Fruit fly (Drosophila melanogaster): ENCODE results near the gene CG18746.

Gene CG18746

DNA sequence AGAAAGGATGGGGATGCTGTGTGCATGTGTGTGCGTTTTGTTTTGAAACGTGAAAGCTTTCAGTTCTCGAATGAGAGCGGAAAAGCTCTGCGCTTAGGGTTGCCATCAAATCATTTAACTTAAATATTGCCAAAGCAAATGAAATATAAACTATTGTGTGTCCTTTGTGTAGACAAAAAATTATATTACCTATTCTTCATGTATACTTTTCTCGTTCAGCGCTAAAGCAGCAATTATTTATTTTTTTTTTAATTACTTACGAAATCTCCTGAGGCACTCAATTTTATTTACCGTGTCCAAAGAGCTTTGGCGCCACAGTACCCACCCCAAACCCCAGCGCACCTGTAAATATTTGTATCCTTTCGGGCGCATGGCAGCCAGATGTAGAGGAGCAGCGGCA lies 31.6 kb upstream of the CG18746 start (continued):
- TF ChIP-seq CG10267 (tag; optimal IDR thresholded peaks at IDR 0.05) (no peak), Hr51 (GFP tag; optimal IDR thresholded peaks at IDR 0.05) (peak in 1 of 2 experiments; percentile 53), Nf-YB (GFP tag; optimal IDR thresholded peaks at IDR 0.05) (no peak), sim (GFP tag; IDR thresholded peaks at IDR 0.05) (no peak), Eip74EF (GFP tag; optimal IDR thresholded peaks at IDR 0.05) (no peak), scrt (GFP tag; optimal IDR thresholded peaks at IDR 0.05) (peak; percentile 39), row (GFP tag; IDR thresholded peaks at IDR 0.05) (peak; percentile 74), Bteb2 (GFP tag; optimal IDR thresholded peaks at IDR 0.05) (no peak), ase (GFP tag; IDR thresholded peaks at IDR 0.05) (no peak), Fer3 (tag; optimal IDR thresholded peaks at IDR 0.05) (peak; percentile 39), Hmr (GFP tag; optimal IDR thresholded peaks at IDR 0.05) (peak; percentile 80), Hey (tag; optimal IDR thresholded peaks at IDR 0.05) (no peak), Abd-B (GFP tag; optimal IDR thresholded peaks at IDR 0.05) (peak; percentile 11), zf30C (GFP tag; optimal IDR thresholded peaks at IDR 0.05) (peak; percentile 33), CG10654 (GFP tag; optimal IDR thresholded peaks at IDR 0.05) (no peak), Hr78 (GFP tag; optimal IDR thresholded peaks at IDR 0.05) (no peak), CG14441 (GFP tag; IDR thresholded peaks at IDR 0.05) (peak; percentile 31; the same call in 1 of the 2 replicates), grau (tag; optimal IDR thresholded peaks at IDR 0.05) (peak; percentile 33), CG12299 (tag; optimal IDR thresholded peaks at IDR 0.05) (no peak), Dfd (GFP tag; optimal IDR thresholded peaks at IDR 0.05) (no peak), MTF-1 (GFP tag; optimal IDR thresholded peaks at IDR 0.05; ENCODE audit: borderline replicate concordance) (no peak), ttk (GFP tag; IDR thresholded peaks at IDR 0.05) (no peak), wdn (GFP tag; IDR thresholded peaks at IDR 0.05) (0 out of 2 replicates have a peak, but pooled peaks have one; percentile 25), shn (GFP tag; optimal IDR thresholded peaks at IDR 0.05) (no peak), caup (GFP tag; optimal IDR thresholded peaks at IDR 0.05; ENCODE audit: severe bottlenecking) (peak; percentile 19), CG13424 (tag; optimal IDR thresholded peaks at IDR 0.05) (peak; percentile 50), CkIIα-i1 (GFP tag; IDR thresholded peaks at IDR 0.05) (no peak), mam (GFP tag; optimal IDR thresholded peaks at IDR 0.05) (peak; percentile 52), CG42726 (GFP tag; IDR thresholded peaks at IDR 0.05; ENCODE audit: partially characterized antibody) (no peak), CG7271 (tag; optimal IDR thresholded peaks at IDR 0.05) (no peak), CG2202 (tag; optimal IDR thresholded peaks at IDR 0.05) (no peak), Gug (GFP tag; IDR thresholded peaks at IDR 0.05) (no peak), CG3281 (GFP tag; optimal IDR thresholded peaks at IDR 0.05) (peak; percentile 46), Bdp1 (GFP tag; optimal IDR thresholded peaks at IDR 0.05) (no peak), Sox102F (GFP tag; optimal IDR thresholded peaks at IDR 0.05) (peak; percentile 27), CG17359 (tag; optimal IDR thresholded peaks at IDR 0.05) (peak; percentile 36), Dek (tag; optimal IDR thresholded peaks at IDR 0.05) (peak; percentile 37), dmrt11E (tag; optimal IDR thresholded peaks at IDR 0.05) (no peak), ken (GFP tag; IDR thresholded peaks at IDR 0.05) (no peak), CG7987 (GFP tag; optimal IDR thresholded peaks at IDR 0.05) (no peak), CG6272 (GFP tag; IDR thresholded peaks at IDR 0.05) (no peak), CG2199 (GFP tag; IDR thresholded peaks at IDR 0.05) (no peak), Sry-δ (GFP tag; optimal IDR thresholded peaks at IDR 0.05) (no peak), bab2 (GFP tag; optimal IDR thresholded peaks at IDR 0.05) (no peak), Oaz (GFP tag; IDR thresholded peaks at IDR 0.05) (no peak), twi (tag; optimal IDR thresholded peaks at IDR 0.05) (no peak), CG34224 (GFP tag; IDR thresholded peaks at IDR 0.05; ENCODE audit: partially characterized antibody) (no peak), CG2116 (GFP tag; optimal IDR thresholded peaks at IDR 0.05) (no peak), CG13287 (GFP tag; IDR thresholded peaks at IDR 0.05; ENCODE audit: partially characterized antibody) (no peak), dysf (GFP tag; IDR thresholded peaks at IDR 0.05) (peak; percentile 64)
